Worm (Caenorhabditis elegans) whole organism, L1 larva: ENCODE measurements around the gene lips-3.

Source experiments
- aly-2 ChIP-seq: fragments of 150-350 bp; optimal IDR thresholded peaks from 2 replicates; lab custom pipeline; 2014; ENCODE audit warnings: missing biosample characterization, missing genetic modification characterization
- dsc-1 ChIP-seq: sonication (generic microtip); optimal IDR thresholded peaks from 2 replicates; lab custom pipeline; 2016; ENCODE audit warnings: mild to moderate bottlenecking, missing genetic modification characterization, missing compliant biosample characterization
- efl-1 ChIP-seq, 4 experiments: fragments of 150-350 bp; optimal IDR thresholded peaks in 3 of 4; peaks in 1 of 4; 1 replicate in 1 of 4; 2 replicates in 3 of 4; lab custom pipeline; 2014; ENCODE audit warnings: missing biosample characterization in 2 of 4, missing genetic modification characterization in 2 of 4, missing genetic modification reagents in 2 of 4
- efl-3 ChIP-seq: fragments of 200-800 bp; sonication (Bioruptor generic); optimal IDR thresholded peaks from 2 replicates; lab custom pipeline; 2018; ENCODE audit warnings: mild to moderate bottlenecking, missing genetic modification characterization, missing compliant biosample characterization
- egl-27 ChIP-seq, 2 experiments: fragments of 150-350 bp in 1 of 2; sonication (generic microtip); optimal IDR thresholded peaks; 3 replicates each; lab custom pipeline; 2017 to 2018; ENCODE audit warnings: missing biosample characterization in 2 of 2, missing genetic modification characterization in 2 of 2, missing genetic modification reagents in 2 of 2
- elt-3 ChIP-seq, 6 experiments: fragments of 150-350 bp in 1 of 6; sonication (generic microtip); optimal IDR thresholded peaks; 2 replicates each; lab custom pipeline; 2017 to 2018; ENCODE audit warnings: missing biosample characterization in 6 of 6, missing genetic modification characterization in 6 of 6, inconsistent platforms in 1 of 6
- fkh-10 ChIP-seq: sonication (generic microtip); optimal IDR thresholded peaks from 2 replicates; lab custom pipeline; 2017; ENCODE audit warnings: missing biosample characterization, missing genetic modification reagents, missing genetic modification characterization
- fos-1 ChIP-seq: fragments of 150-350 bp; optimal IDR thresholded peaks from 2 replicates; lab custom pipeline; 2014; ENCODE audit warnings: missing biosample characterization, missing genetic modification characterization
- nhr-237 ChIP-seq: fragments of 150-350 bp; optimal IDR thresholded peaks from 2 replicates; lab custom pipeline; 2014; ENCODE audit warnings: missing biosample characterization, missing genetic modification characterization
- nhr-28 ChIP-seq: fragments of 150-350 bp; optimal IDR thresholded peaks from 2 replicates; lab custom pipeline; 2014; ENCODE audit warnings: missing biosample characterization, missing genetic modification characterization
- nhr-84 ChIP-seq: sonication (generic microtip); optimal IDR thresholded peaks from 2 replicates; lab custom pipeline; 2017; ENCODE audit warnings: missing biosample characterization, missing genetic modification characterization
- snpc-4 ChIP-seq: fragments of 150-350 bp; optimal IDR thresholded peaks from 2 replicates; lab custom pipeline; 2014; ENCODE audit warnings: missing biosample characterization, missing genetic modification characterization
- unc-62 ChIP-seq: fragments of 150-350 bp; optimal IDR thresholded peaks from 2 replicates; lab custom pipeline; 2014; ENCODE audit warnings: missing biosample characterization, missing genetic modification reagents, missing genetic modification characterization
- zip-4 ChIP-seq: fragments of 200-800 bp; sonication (Bioruptor generic); optimal IDR thresholded peaks from 2 replicates; lab custom pipeline; 2018; ENCODE audit warnings: mild to moderate bottlenecking, missing genetic modification characterization, moderate library complexity, missing compliant biosample characterization

ce11 chrIII:4665272-4665671 is 48.9 kb downstream of the lips-3 start, which contains the start of gene T23F11.4:
- TF ChIP-seq nhr-84 (no peak), nhr-237 (tag; lab: Kevin White, UChicago) (no peak), aly-2 (tag; lab: Kevin White, UChicago) (no peak), dsc-1 (tag; lab: Kevin White, UChicago) (no peak), unc-62 (GFP tag; lab: Kevin White, UChicago) (no peak), efl-3 (GFP tag; lab: Kevin White, UChicago) (no peak), efl-1 (optimal IDR thresholded peaks at IDR 0.05; lab: Kevin White, UChicago) (no peak), efl-1 (GFP tag; optimal IDR thresholded peaks at IDR 0.05 in 1 of 2; lab: Kevin White, UChicago) (no peak), nhr-28 (tag; lab: Kevin White, UChicago) (no peak), zip-4 (GFP tag; lab: Kevin White, UChicago) (no peak), snpc-4 (tag; lab: Kevin White, UChicago) (no peak), egl-27 (tag; optimal IDR thresholded peaks at IDR 0.05; lab: Kevin White, UChicago) (no peak), fos-1 (tag; lab: Kevin White, UChicago) (no peak), elt-3 (tag; optimal IDR thresholded peaks at IDR 0.05; lab: Kevin White, UChicago) (no peak), fkh-10 (no peak)
